Fruit fly (Drosophila melanogaster): ENCODE data around the gene Gclc.
A peak's percentile ranks its signal among the peaks of the same experiment; 100 is the strongest.

The Gclc gene

DNA sequence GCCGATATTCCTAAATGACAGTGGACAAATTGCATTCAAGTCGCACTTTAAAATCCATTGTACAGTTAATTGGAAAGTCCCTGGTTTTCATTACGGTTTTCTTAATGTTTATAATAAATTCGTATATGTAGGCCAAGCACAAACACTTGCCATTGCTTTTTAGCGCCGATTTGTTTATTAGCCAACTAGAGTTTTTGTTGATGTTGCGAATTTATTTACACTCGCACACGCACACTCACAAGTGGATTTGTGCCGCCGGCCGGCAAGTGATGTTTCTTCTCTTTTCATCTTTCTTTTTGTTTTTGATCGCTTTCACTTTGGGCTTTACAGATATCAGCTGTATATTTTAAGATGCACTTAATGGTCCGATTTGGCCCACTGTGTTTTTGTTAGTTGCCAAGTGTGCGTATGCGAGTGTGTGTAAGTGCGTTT is 58.6 kb downstream of the Gclc start (continued):
- TF ChIP-seq CG15336 (GFP tag; IDR thresholded peaks at IDR 0.05) (peak; percentile 56), Eip75B (GFP tag; optimal IDR thresholded peaks at IDR 0.05) (peak; percentile 84), Sox102F (GFP tag; optimal IDR thresholded peaks at IDR 0.05) (peak; percentile 40), fd59A (GFP tag; optimal IDR thresholded peaks at IDR 0.05) (peak; percentile 76), CG9139 (GFP tag; optimal IDR thresholded peaks at IDR 0.05) (peak; percentile 40), CG6792 (GFP tag; optimal IDR thresholded peaks at IDR 0.05) (peak; percentile 56), CG6808 (GFP tag; optimal IDR thresholded peaks at IDR 0.05) (peak; percentile 72), OdsH (GFP tag; optimal IDR thresholded peaks at IDR 0.05) (peak; percentile 78), Smox (GFP tag; optimal IDR thresholded peaks at IDR 0.05) (no peak), ss (GFP tag; optimal IDR thresholded peaks at IDR 0.05) (peak in 1 of 2 experiments; percentile 61), spab (GFP tag; optimal IDR thresholded peaks at IDR 0.05) (peak; percentile 62), CG10631 (GFP tag; optimal IDR thresholded peaks at IDR 0.05) (peak; percentile 71), CG6276 (GFP tag; optimal IDR thresholded peaks at IDR 0.05) (peak; percentile 78)

DNA sequence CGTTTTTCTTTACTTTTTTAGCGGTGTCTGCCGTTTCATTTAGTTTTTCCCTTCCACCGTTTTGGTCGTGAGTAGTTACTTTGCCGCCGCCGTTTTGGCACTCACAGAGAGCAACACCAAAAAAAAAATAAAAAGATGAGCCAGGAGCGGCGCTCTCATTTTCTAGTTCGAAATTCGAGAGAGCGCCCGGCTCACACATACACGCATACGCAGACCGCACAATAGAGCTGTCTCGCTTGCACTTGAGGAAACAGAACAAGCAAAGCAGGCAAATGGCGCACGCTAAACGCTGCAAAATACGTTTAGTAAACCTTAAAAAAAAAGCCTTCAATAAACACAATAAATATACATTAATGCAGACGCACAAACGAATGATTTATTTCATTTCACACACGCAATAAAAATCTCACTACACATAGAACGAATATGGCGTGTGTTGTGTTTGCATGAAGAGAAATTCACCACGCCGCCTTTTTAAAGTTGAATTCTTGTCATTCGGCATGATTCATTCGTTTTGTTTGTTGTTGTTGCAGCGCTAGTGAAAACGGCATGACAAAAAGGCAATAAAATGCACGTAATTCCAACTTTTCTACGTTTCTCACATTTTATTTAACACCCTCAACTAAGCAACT is 59.2 kb downstream of the Gclc start:
- TF ChIP-seq CG1621 (tag; optimal IDR thresholded peaks at IDR 0.05) (no peak), Eip78C (GFP tag) (peak; percentile 74), eg (GFP tag; IDR thresholded peaks at IDR 0.05) (peak; percentile 65; the same call in 2 of the 3 replicates), Blimp-1 (GFP tag; optimal IDR thresholded peaks at IDR 0.05) (no peak), pdm3 (GFP tag; optimal IDR thresholded peaks at IDR 0.05) (no peak), CG11762 (GFP tag; optimal IDR thresholded peaks at IDR 0.05; ENCODE audit: insufficient read depth) (no peak), CG3919 (GFP tag; optimal IDR thresholded peaks at IDR 0.05) (peak; percentile 13), fkh (GFP tag; optimal IDR thresholded peaks at IDR 0.05) (peak; percentile 70), ss (GFP tag; optimal IDR thresholded peaks at IDR 0.05) (peak; percentile 14 to 50), svp (GFP tag) (peak; percentile 47), CG10669 (GFP tag; optimal IDR thresholded peaks at IDR 0.05) (peak; percentile 30), net (GFP tag; optimal IDR thresholded peaks at IDR 0.05) (peak; percentile 2), CG31627 (GFP tag; optimal IDR thresholded peaks at IDR 0.05) (no peak), CG6276 (GFP tag; optimal IDR thresholded peaks at IDR 0.05) (peak; percentile 9), CG6163 (GFP tag; IDR thresholded peaks at IDR 0.05) (peak; percentile 67), Lpt (GFP tag; optimal IDR thresholded peaks at IDR 0.05) (peak; percentile 8), CG11902 (GFP tag; optimal IDR thresholded peaks at IDR 0.05) (no peak), CG8119 (GFP tag; IDR thresholded peaks at IDR 0.05) (peak; percentile 62; the same call in 2 of the 3 replicates), CG6808 (GFP tag; optimal IDR thresholded peaks at IDR 0.05) (peak; percentile 13), CG15336 (GFP tag; IDR thresholded peaks at IDR 0.05) (peak; percentile 41; the same call in 1 of the 2 replicates)

DNA sequence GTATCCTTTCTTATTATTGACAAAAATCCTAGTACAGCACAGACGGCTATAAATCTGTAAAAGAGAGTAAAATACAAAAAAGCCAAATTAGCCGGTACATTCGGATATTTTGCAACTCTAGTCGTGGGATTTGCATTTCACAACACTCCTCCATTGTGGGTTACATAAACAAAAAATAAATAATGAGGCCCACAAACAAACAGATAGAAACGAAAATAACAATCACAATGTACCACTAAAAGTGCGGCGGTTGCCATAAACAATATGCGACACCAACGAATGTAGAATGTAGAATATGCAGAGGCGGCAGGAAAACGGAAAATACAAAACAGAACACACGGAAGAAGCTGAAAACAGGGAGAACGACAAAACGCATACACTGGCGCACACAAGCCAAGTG is 59.9 kb downstream of the Gclc start:
- TF ChIP-seq vri (GFP tag; optimal IDR thresholded peaks at IDR 0.05) (peak; percentile 51), OdsH (GFP tag; optimal IDR thresholded peaks at IDR 0.05) (no peak), Sox14 (GFP tag; optimal IDR thresholded peaks at IDR 0.05) (no peak), CG6163 (GFP tag; IDR thresholded peaks at IDR 0.05) (no peak), fkh (GFP tag; optimal IDR thresholded peaks at IDR 0.05) (peak; percentile 4), Sox15 (GFP tag; optimal IDR thresholded peaks at IDR 0.05) (no peak)

Data from whole organism, prepupa.